Worm (Caenorhabditis elegans) whole organism, midembryonic: ENCODE measurements around the gene eelo-1.

Experiments used
- cog-1 ChIP-seq: sonication (generic microtip); optimal IDR thresholded peaks from 2 replicates; lab custom pipeline; 2016; ENCODE audit warnings: missing genetic modification characterization, missing compliant biosample characterization
- flt-1 ChIP-seq: fragments of 200-800 bp; sonication (Bioruptor generic); IDR thresholded peaks from 2 replicates; pipeline ENCODE4 v1.3.6; 2022; ENCODE audit warnings: missing genetic modification characterization, missing compliant biosample characterization

- no peak for TF ChIP-seq flt-1
- TF ChIP-seq cog-1 (tag; lab: Kevin White, UChicago) = no peak
Measured at ce11 chrIII:1517893-1518292, 40.4 kb downstream of the eelo-1 start, which contains the start of gene tmem-120.
